Worm (Caenorhabditis elegans): ENCODE measurements around the gene W07G1.7.

- TF ChIP-seq blmp-1 (tag; optimal IDR thresholded peaks at IDR 0.05; ENCODE audit: insufficient read depth): no peak
- TF ChIP-seq alr-1 (tag; optimal IDR thresholded peaks at IDR 0.05): no peak
Observed at ce11 chrII:14014637-14015036, 48.5 kb upstream of the W07G1.7 start.
